Worm (Caenorhabditis elegans) whole organism, midembryonic: ENCODE data around the gene srsx-16.

Experiments
- T22C8.4 ChIP-seq: fragments of 200-800 bp; sonication (Bioruptor generic); IDR thresholded peaks from 2 replicates; pipeline ENCODE4 v1.3.6; 2022; ENCODE audit warnings: missing genetic modification characterization, missing compliant biosample characterization
- cog-1 ChIP-seq: sonication (generic microtip); optimal IDR thresholded peaks from 2 replicates; lab custom pipeline; 2016; ENCODE audit warnings: missing genetic modification characterization, missing compliant biosample characterization
- flt-1 ChIP-seq: fragments of 200-800 bp; sonication (Bioruptor generic); IDR thresholded peaks from 2 replicates; pipeline ENCODE4 v1.3.6; 2022; ENCODE audit warnings: missing genetic modification characterization, missing compliant biosample characterization
- klf-2 ChIP-seq: fragments of 200-800 bp; sonication (Bioruptor generic); conservative IDR thresholded peaks from 2 replicates; pipeline ENCODE4 v1.3.6; 2022; ENCODE audit warnings: missing genetic modification reagents, missing genetic modification characterization, missing compliant biosample characterization
- med-1 ChIP-seq: sonication (generic microtip); optimal IDR thresholded peaks from 2 replicates; lab custom pipeline; 2017; ENCODE audit warnings: missing genetic modification characterization, mild to moderate bottlenecking, missing compliant biosample characterization, antibody characterized with exemption, missing genetic modification reagents; ENCODE audit not compliant: insufficient read depth
- ref-1 ChIP-seq: fragments of 200-800 bp; sonication (Bioruptor generic); conservative IDR thresholded peaks from 2 replicates; pipeline ENCODE4 v1.3.6; 2022; ENCODE audit warnings: missing genetic modification reagents, missing genetic modification characterization, missing compliant biosample characterization
- tab-1 ChIP-seq: fragments of 200-800 bp; sonication (Bioruptor generic); IDR thresholded peaks from 2 replicates; pipeline ENCODE4 v1.3.6; 2022; ENCODE audit warnings: missing genetic modification characterization, missing compliant biosample characterization
- ztf-23 ChIP-seq: fragments of 200-800 bp; sonication (Bioruptor generic); IDR thresholded peaks from 2 replicates; pipeline ENCODE4 v1.3.6; 2022; ENCODE audit warnings: missing genetic modification reagents, missing genetic modification characterization, missing compliant biosample characterization
- ztf-29 ChIP-seq: fragments of 200-800 bp; sonication (Bioruptor generic); IDR thresholded peaks from 2 replicates; pipeline ENCODE4 v1.3.6; 2022; ENCODE audit warnings: missing genetic modification reagents, missing genetic modification characterization, missing compliant biosample characterization

srsx-16 gene

DNA sequence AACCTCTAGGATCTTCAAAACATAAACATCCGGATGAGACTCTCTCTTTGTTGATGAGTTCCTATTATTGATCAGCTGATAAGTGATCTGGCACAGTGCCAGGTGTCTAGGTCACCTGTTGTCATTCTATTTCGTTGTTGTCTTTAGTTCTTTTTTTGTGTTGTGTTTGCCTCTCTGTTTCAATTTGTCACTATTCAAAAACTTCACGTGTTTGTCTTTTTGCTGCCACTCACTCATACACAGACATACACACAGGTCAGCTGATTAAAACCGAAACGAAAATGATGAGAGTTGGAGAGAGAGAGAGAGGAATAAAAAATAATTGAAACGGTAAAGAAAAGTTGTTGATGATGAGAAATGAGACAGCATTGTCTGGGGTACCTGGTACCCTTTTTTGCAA lies 28.4 kb downstream of the srsx-16 start:
- TF ChIP-seq ref-1 (no peak), med-1 (GFP tag; lab: Kevin White, UChicago) (no peak), ztf-29 (no peak), ztf-23 (GFP tag; lab: Robert Waterston, UW) (no peak), flt-1 (GFP tag; lab: Robert Waterston, UW) (no peak), T22C8.4 (GFP tag; lab: Robert Waterston, UW) (no peak), tab-1 (GFP tag; lab: Robert Waterston, UW) (no peak), klf-2 (no peak), cog-1 (tag; lab: Kevin White, UChicago) (no peak)

DNA sequence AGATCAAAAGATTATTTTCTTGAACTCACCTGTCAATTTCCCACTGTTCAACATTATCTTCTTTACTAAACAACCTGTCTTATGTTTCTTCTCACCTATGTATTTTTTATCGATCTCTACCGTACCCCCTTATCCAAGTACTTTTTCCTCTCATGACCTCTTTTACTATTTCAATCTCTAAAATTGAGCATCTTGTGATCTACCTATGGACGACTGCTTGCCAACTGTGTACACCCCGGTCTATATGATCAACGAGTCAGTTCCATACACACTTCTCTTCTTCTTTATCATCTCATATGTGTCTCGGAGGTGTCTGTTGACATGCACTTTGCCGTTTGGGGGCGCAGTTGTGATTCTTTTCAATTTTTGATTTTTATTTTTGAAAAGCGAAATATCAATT lies 29.4 kb downstream of the srsx-16 start:
- no peak for TF ChIP-seq klf-2
- no peak for TF ChIP-seq cog-1 (tag; lab: Kevin White, UChicago)
- no peak for TF ChIP-seq ref-1
- no peak for TF ChIP-seq med-1 (GFP tag; lab: Kevin White, UChicago)
- TF ChIP-seq T22C8.4 (GFP tag; lab: Robert Waterston, UW), result no peak
- TF ChIP-seq ztf-23 (GFP tag; lab: Robert Waterston, UW), result no peak
- TF ChIP-seq flt-1 (GFP tag; lab: Robert Waterston, UW), result no peak
- TF ChIP-seq ztf-29, result no peak
- no peak for TF ChIP-seq tab-1 (GFP tag; lab: Robert Waterston, UW)

DNA sequence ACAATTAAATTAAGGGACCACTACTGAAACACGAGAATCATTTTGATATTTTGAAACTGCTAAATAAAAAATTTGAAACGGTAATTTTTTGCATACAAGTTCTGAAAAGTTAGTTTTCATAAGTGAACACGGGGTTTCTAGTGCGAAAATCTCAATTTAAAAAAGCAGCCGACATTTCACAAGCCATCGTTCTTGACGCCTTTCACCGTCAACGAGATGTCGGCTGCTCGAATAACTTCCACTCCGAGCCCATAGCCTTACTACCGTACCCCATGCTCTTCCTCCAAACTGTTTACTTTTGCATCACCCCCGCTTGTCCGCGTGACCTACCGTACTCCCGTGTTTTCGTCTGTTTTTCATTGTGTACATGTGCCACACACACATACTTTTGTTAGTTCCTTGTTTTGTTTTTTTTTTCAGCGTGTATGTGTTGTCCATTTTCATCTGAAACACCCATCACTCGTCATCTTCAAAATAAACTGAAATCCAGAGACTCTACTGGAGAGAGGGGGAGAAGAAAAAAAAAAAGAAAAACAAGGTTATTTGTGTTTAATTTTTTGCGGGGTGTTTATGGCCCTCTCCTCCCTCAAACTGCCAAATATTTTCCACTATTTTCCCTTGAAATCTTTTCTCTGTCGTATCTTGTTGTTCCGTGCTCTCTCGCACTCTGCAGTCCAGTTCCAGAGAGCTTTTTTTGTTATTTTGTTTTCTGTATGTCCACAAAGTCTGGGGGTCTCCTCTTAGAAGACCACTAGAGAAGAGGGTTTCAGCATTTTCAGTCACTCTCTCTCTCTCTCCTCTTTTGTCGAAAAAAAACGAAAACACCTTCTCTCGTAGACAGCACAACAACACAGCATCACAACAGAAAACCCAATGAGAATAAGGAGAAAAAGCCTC lies 31.3 kb downstream of the srsx-16 start:
- no peak for TF ChIP-seq cog-1 (tag; lab: Kevin White, UChicago)
- no peak for TF ChIP-seq med-1 (GFP tag; lab: Kevin White, UChicago)
- no peak for TF ChIP-seq T22C8.4 (GFP tag; lab: Robert Waterston, UW)
- no peak for TF ChIP-seq tab-1 (GFP tag; lab: Robert Waterston, UW)
- TF ChIP-seq ref-1, result no peak
- no peak for TF ChIP-seq ztf-23 (GFP tag; lab: Robert Waterston, UW)
- no peak for TF ChIP-seq flt-1 (GFP tag; lab: Robert Waterston, UW)
- TF ChIP-seq ztf-29, result no peak
- no peak for TF ChIP-seq klf-2

- TF ChIP-seq ztf-29, result no peak
- TF ChIP-seq ztf-23 (GFP tag; lab: Robert Waterston, UW), result no peak
- no peak for TF ChIP-seq tab-1 (GFP tag; lab: Robert Waterston, UW)
- TF ChIP-seq cog-1 (tag; lab: Kevin White, UChicago), result no peak
- TF ChIP-seq flt-1 (GFP tag; lab: Robert Waterston, UW), result no peak
- TF ChIP-seq klf-2, result no peak
- no peak for TF ChIP-seq T22C8.4 (GFP tag; lab: Robert Waterston, UW)
- TF ChIP-seq med-1 (GFP tag; lab: Kevin White, UChicago), result no peak
- TF ChIP-seq ref-1, result no peak
Measured at ce11 chrIV:5586320-5586720, 33.2 kb downstream of the srsx-16 start.

ce11 chrIV:5584384-5584783 lies 35.2 kb downstream of the srsx-16 start, which contains the start of gene fkh-7:
Gene fkh-7 (plus strand): TSS chrIV:5584684.
- no peak for TF ChIP-seq klf-2
- no peak for TF ChIP-seq tab-1 (GFP tag; lab: Robert Waterston, UW)
- TF ChIP-seq med-1 (GFP tag; lab: Kevin White, UChicago), result no peak
- TF ChIP-seq ztf-23 (GFP tag; lab: Robert Waterston, UW), result no peak
- no peak for TF ChIP-seq T22C8.4 (GFP tag; lab: Robert Waterston, UW)
- TF ChIP-seq ztf-29, result no peak
- no peak for TF ChIP-seq ref-1
- TF ChIP-seq flt-1 (GFP tag; lab: Robert Waterston, UW), result no peak
- no peak for TF ChIP-seq cog-1 (tag; lab: Kevin White, UChicago)

DNA sequence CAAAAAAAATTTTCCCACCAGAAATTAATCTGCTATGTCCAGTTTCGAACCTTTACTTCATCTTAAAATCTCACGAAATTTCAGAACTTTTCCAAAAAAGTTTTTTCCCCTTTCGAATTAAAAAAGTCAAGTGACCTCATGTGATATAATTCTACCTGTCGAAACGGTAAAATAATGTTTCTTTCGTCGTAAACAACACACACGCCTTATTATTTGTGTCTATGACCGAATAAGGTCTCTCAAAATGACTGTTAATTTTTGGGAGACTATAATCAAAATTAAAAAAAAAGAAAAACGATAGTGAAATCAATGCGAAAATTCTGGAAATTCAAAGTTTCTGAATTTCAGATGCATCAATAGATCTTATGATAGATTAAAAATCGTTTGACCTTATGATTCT lies 36.4 kb downstream of the srsx-16 start:
- TF ChIP-seq klf-2 (no peak), tab-1 (GFP tag; lab: Robert Waterston, UW) (no peak), T22C8.4 (GFP tag; lab: Robert Waterston, UW) (no peak), ref-1 (no peak), cog-1 (tag; lab: Kevin White, UChicago) (no peak), ztf-29 (no peak), med-1 (GFP tag; lab: Kevin White, UChicago) (no peak), flt-1 (GFP tag; lab: Robert Waterston, UW) (no peak), ztf-23 (GFP tag; lab: Robert Waterston, UW) (no peak)

- TF ChIP-seq tab-1 (GFP tag; lab: Robert Waterston, UW), result no peak
- TF ChIP-seq cog-1 (tag; lab: Kevin White, UChicago), result no peak
- TF ChIP-seq T22C8.4 (GFP tag; lab: Robert Waterston, UW), result no peak
- no peak for TF ChIP-seq ref-1
- TF ChIP-seq flt-1 (GFP tag; lab: Robert Waterston, UW), result no peak
- no peak for TF ChIP-seq klf-2
Measured at ce11 chrIV:5582760-5583159, 36.8 kb downstream of the srsx-16 start.

DNA sequence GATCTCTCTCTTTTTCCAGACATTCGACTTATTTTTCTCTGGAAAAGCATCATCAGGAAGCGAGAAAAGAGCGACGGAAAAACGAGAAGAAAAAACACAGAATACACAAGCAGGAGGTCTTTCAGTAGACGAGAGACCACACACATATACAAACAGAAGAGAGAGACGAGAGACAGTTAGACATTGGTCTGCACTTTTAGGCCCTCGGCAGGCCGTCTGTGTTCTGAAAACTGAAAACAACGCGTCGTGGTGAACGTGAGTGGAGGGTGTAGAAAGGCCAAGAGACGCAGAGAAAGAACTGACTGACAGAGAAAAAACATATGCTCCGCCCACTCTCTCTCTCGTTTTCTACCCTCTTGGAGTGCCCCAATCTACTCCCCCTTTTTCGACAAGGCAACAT lies 37.3 kb downstream of the srsx-16 start:
- TF ChIP-seq ref-1 (no peak), flt-1 (GFP tag; lab: Robert Waterston, UW) (no peak), klf-2 (no peak), med-1 (GFP tag; lab: Kevin White, UChicago) (no peak), ztf-23 (GFP tag; lab: Robert Waterston, UW) (no peak), cog-1 (tag; lab: Kevin White, UChicago) (no peak), ztf-29 (no peak), T22C8.4 (GFP tag; lab: Robert Waterston, UW) (no peak), tab-1 (GFP tag; lab: Robert Waterston, UW) (no peak)

DNA sequence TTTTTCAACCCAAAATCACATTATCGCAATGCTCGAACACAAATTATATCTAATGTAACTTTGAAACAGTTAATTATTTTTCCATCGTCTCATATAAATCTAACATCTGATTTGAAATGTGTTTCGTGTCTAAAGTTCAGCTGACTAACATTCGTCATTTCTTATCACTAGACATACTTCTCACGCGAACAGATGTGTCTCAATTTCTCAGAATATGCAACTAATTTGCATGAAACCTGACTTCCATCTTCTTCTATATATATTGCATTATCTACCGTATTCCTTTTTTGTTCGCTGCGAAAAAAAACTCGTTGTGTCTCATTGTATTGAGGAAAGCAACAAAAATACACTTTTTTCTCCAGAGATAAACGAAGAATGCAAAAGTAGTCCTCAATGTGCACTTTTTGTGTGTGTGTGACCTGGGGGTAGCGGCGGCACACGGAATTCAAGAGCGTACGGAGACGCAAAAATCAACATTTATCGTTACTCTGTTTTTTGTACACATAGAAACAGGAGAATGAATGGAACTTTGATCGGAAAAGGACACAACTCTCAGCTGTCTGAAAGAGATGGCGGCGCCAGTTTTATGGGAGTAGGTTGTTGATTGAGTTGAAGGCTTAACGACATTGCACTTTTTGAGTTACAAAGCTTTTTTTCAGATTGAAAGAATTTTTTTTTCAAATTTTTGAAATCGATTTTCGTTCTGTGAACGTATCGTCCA lies 38.8 kb downstream of the srsx-16 start:
- TF ChIP-seq T22C8.4 (GFP tag; lab: Robert Waterston, UW) (no peak), ztf-29 (no peak), klf-2 (no peak), ref-1 (no peak), ztf-23 (GFP tag; lab: Robert Waterston, UW) (no peak), flt-1 (GFP tag; lab: Robert Waterston, UW) (no peak), tab-1 (GFP tag; lab: Robert Waterston, UW) (no peak), cog-1 (tag; lab: Kevin White, UChicago) (no peak), med-1 (GFP tag; lab: Kevin White, UChicago) (no peak)
